Fruit fly (Drosophila melanogaster): ENCODE data around the gene CG31674.
A peak's percentile ranks its signal among the peaks of the same experiment; 100 is the strongest.

CG31674 gene

dm6 chr2L:20880476-20880875, 49.4 kb downstream of the CG31674 start:
- TF ChIP-seq pad (GFP tag; optimal IDR thresholded peaks at IDR 0.05) (no peak), toe (GFP tag; optimal IDR thresholded peaks at IDR 0.05) (no peak), CG1620 (GFP tag; optimal IDR thresholded peaks at IDR 0.05) (no peak), ovo (GFP tag; optimal IDR thresholded peaks at IDR 0.05) (no peak), cic (GFP tag; optimal IDR thresholded peaks at IDR 0.05) (no peak), Hr96 (GFP tag; optimal IDR thresholded peaks at IDR 0.05) (no peak), CG12768 (GFP tag; optimal IDR thresholded peaks at IDR 0.05) (no peak), kay (GFP tag; ENCODE audit: borderline replicate concordance) (peak; percentile 24), CG33017 (tag; optimal IDR thresholded peaks at IDR 0.05) (no peak)

- TF ChIP-seq toe (GFP tag; optimal IDR thresholded peaks at IDR 0.05) (no peak), Clk (GFP tag; optimal IDR thresholded peaks at IDR 0.05) (peak; percentile 21), CG11617 (GFP tag; optimal IDR thresholded peaks at IDR 0.05) (peak; percentile 37), ovo (GFP tag; optimal IDR thresholded peaks at IDR 0.05) (peak; percentile 19), CG12768 (GFP tag; optimal IDR thresholded peaks at IDR 0.05) (peak; percentile 82), tj (GFP tag; optimal IDR thresholded peaks at IDR 0.05) (peak; percentile 18), pad (GFP tag; optimal IDR thresholded peaks at IDR 0.05) (peak; percentile 51), kay (GFP tag; ENCODE audit: borderline replicate concordance) (no peak), CG7045 (GFP tag; optimal IDR thresholded peaks at IDR 0.05) (peak; percentile 80), CG33017 (tag; optimal IDR thresholded peaks at IDR 0.05) (peak; percentile 74), CG14711 (tag; optimal IDR thresholded peaks at IDR 0.05) (peak; percentile 75), Hr96 (GFP tag; optimal IDR thresholded peaks at IDR 0.05) (peak; percentile 33), cnc (optimal IDR thresholded peaks at IDR 0.05) (no peak), CG7101 (tag; optimal IDR thresholded peaks at IDR 0.05) (peak; percentile 75), bab1 (GFP tag; optimal IDR thresholded peaks at IDR 0.05) (no peak), CG5204 (GFP tag; optimal IDR thresholded peaks at IDR 0.05) (no peak), CG1620 (GFP tag; optimal IDR thresholded peaks at IDR 0.05) (no peak), Mnt (GFP tag; optimal IDR thresholded peaks at IDR 0.05) (peak; percentile 4), Crg-1 (GFP tag; optimal IDR thresholded peaks at IDR 0.05) (no peak), cic (GFP tag; optimal IDR thresholded peaks at IDR 0.05) (peak; percentile 34)
Measured at dm6 chr2L:20881353-20882079, 50.5 kb downstream of the CG31674 start.

Measured in whole organism, adult.